Worm (Caenorhabditis elegans): ENCODE measurements around the gene ZK686.2.
A peak's percentile ranks its signal among the peaks of the same experiment; 100 is the strongest.

Gene ZK686.2

DNA sequence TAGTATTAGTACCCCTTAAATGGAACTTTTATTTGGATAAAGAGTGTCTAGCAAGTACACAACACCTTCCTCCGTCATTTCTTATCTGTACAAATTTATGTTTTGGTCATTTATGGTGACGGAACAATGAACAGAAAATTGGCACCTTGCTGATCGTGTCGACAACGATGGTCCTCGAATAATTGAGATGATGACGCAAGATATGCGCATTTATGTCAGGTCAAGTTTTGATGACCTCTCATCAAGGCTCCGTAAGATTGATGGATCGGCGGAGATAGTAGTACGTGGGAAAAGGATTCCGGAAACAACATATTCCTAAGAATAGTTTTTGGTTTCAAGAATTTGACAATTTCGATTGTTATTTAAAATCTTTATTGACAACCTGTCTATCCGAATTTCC is 31.7 kb downstream of the ZK686.2 start:
- TF ChIP-seq ceh-24 (tag; optimal IDR thresholded peaks at IDR 0.05) (no peak), pat-9 (tag; optimal IDR thresholded peaks at IDR 0.05) (no peak), ceh-31 (tag; optimal IDR thresholded peaks at IDR 0.05) (no peak), unc-55 (GFP tag; optimal IDR thresholded peaks at IDR 0.05) (peak; percentile 79), madf-2 (tag; optimal IDR thresholded peaks at IDR 0.05) (no peak), elt-4 (tag; optimal IDR thresholded peaks at IDR 0.05) (no peak), fkh-10 (GFP tag; optimal IDR thresholded peaks at IDR 0.05) (no peak), npax-4 (tag; optimal IDR thresholded peaks at IDR 0.05) (no peak), tbx-2 (tag; optimal IDR thresholded peaks at IDR 0.05) (peak; percentile 20)

DNA sequence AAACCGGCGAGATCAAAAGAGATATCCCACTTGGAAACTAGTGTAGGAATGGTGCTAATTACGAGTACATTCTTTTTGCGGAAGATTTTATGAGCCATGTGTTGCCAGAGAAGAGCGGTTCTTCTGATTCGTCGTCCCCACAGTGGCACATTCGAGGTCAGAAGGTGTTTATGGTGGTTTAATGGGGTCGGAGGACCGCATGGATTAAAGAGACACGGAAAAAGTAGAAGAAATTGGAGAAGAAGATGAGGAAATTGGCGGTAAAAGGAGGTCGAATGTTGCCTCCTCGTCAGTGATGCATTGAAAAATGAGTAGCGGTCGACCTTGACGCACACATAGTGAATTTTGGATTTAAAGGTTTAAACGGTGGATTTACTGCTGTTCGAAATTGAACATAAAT is 32.3 kb downstream of the ZK686.2 start:
- no peak for TF ChIP-seq ceh-45 (GFP tag; IDR thresholded peaks at IDR 0.05)
- TF ChIP-seq nfya-1 (tag; optimal IDR thresholded peaks at IDR 0.05): peak; percentile 2
- TF ChIP-seq ceh-31 (tag; optimal IDR thresholded peaks at IDR 0.05): peak; percentile 2

DNA sequence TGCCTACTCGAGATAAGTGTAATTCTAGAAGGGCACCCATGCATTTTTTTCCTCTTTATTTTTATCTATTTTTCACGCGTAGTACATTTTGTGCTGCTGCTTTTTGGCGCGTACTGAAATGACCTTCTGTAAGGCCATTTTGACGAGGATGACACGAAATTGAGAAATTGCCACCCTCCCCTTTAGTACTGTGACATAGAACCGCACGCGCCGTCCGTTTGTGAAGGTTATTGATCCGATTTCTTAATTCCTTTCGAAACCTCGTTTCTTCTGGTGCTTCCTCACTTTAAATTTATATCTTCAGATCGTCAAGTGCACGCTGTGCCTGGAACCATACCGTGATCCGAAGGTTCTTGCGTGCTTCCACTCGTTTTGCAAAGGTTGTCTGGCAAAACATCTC is 34.8 kb downstream of the ZK686.2 start:
- TF ChIP-seq ttx-3 (tag; optimal IDR thresholded peaks at IDR 0.05) (no peak), F13H6.1 (tag; optimal IDR thresholded peaks at IDR 0.05) (no peak), ahr-1 (tag; optimal IDR thresholded peaks at IDR 0.05) (no peak), fkh-10 (GFP tag; optimal IDR thresholded peaks at IDR 0.05) (no peak), ceh-48 (tag; optimal IDR thresholded peaks at IDR 0.05) (no peak), ceh-30 (tag; optimal IDR thresholded peaks at IDR 0.05) (no peak), tbx-7 (tag; optimal IDR thresholded peaks at IDR 0.05) (no peak), unc-86 (tag; optimal IDR thresholded peaks at IDR 0.05) (no peak)

DNA sequence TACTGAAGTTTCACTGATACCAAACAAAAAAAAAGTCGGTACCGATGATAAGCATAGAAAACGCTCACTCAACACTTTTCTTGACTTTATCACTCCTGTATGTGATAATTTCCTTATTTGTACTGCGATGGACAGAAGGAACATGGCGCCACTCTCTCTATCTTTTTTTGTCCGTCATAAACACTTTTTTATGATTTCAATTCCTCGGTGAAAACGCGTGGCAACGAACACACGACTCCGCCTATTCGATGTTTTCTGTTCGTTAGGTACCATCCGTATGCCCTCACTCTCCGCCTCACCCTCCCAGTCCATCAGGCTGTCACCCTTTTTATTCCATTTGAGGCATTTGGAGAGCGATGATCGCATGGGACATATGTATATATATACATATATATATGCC is 35.5 kb downstream of the ZK686.2 start:
- no peak for TF ChIP-seq unc-42 (tag; optimal IDR thresholded peaks at IDR 0.05)
- TF ChIP-seq tbx-7 (tag; optimal IDR thresholded peaks at IDR 0.05): no peak
- no peak for TF ChIP-seq ceh-31 (tag; optimal IDR thresholded peaks at IDR 0.05)
- no peak for TF ChIP-seq nhr-232 (tag; optimal IDR thresholded peaks at IDR 0.05)
- no peak for TF ChIP-seq ceh-48 (tag; optimal IDR thresholded peaks at IDR 0.05)

DNA sequence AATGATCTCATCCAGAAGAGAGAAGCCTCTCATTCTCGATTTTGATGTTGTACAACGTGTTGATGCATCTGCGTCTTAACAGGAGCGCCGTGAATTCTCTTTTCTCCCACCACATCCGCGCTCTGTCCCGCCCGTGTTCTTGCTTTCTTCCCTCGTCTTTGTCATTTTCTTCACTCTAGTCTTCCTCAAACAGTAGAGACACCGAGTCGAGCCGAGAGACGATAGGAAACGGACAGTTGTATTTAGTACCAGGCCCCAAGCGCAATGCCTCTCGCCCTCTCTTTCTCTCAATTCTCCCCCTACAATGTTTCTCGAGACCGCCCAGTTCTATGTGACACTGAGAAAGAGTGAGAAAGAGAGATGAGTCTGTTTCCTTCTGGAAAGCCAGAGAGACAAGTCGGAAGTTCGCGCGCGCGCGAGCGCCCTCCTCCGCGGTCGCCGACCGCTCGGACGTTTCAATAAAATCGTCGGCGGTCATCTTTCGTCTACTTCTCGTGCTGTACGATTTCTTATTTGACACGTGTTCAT is 36.3 kb downstream of the ZK686.2 start, which contains the start of gene ZK112.4:
Gene ZK112.4, minus strand, starts transcription at position 478 of the 528 bp plus-strand sequence.
- no peak for TF ChIP-seq mec-3 (tag; optimal IDR thresholded peaks at IDR 0.05; ENCODE audit: borderline replicate concordance)
- TF ChIP-seq tbx-2 (tag; optimal IDR thresholded peaks at IDR 0.05): peak; percentile 73
- TF ChIP-seq ref-2 (tag; optimal IDR thresholded peaks at IDR 0.05): peak; percentile 63
- no peak for TF ChIP-seq unc-86 (tag; optimal IDR thresholded peaks at IDR 0.05)
- peak; percentile 19 for TF ChIP-seq hlh-8 (tag; optimal IDR thresholded peaks at IDR 0.05)
- no peak for TF ChIP-seq K09A11.1 (tag; optimal IDR thresholded peaks at IDR 0.05; ENCODE audit: insufficient read depth)
- TF ChIP-seq ceh-48 (tag; optimal IDR thresholded peaks at IDR 0.05): no peak
- TF ChIP-seq T23F11.4 (GFP tag; optimal IDR thresholded peaks at IDR 0.05): peak; percentile 36
- TF ChIP-seq ama-1 (optimal IDR thresholded peaks at IDR 0.05): no peak
- TF ChIP-seq unc-55 (GFP tag; optimal IDR thresholded peaks at IDR 0.05): peak; percentile 82
- peak; percentile 88 for TF ChIP-seq ceh-34 (tag; optimal IDR thresholded peaks at IDR 0.05)
- no peak for TF ChIP-seq elt-4 (tag; optimal IDR thresholded peaks at IDR 0.05)
- no peak for TF ChIP-seq K02D7.2 (tag; optimal IDR thresholded peaks at IDR 0.05)
- TF ChIP-seq nhr-232 (tag; optimal IDR thresholded peaks at IDR 0.05): no peak
- TF ChIP-seq zip-5 (tag; optimal IDR thresholded peaks at IDR 0.05): no peak
- TF ChIP-seq C38D4.7 (GFP tag; optimal IDR thresholded peaks at IDR 0.05): peak; percentile 20
- no peak for TF ChIP-seq ahr-1 (tag; optimal IDR thresholded peaks at IDR 0.05)
- TF ChIP-seq pax-1 (tag; optimal IDR thresholded peaks at IDR 0.05): no peak
- no peak for TF ChIP-seq fax-1 (tag; optimal IDR thresholded peaks at IDR 0.05)
- TF ChIP-seq F13H6.1 (tag; optimal IDR thresholded peaks at IDR 0.05): peak; percentile 77
- no peak for TF ChIP-seq sdc-2 (tag; optimal IDR thresholded peaks at IDR 0.05)
- TF ChIP-seq pros-1 (tag; optimal IDR thresholded peaks at IDR 0.05): no peak
- TF ChIP-seq lin-11 (tag; optimal IDR thresholded peaks at IDR 0.05): no peak
- TF ChIP-seq elt-2 (tag; optimal IDR thresholded peaks at IDR 0.05): peak; percentile 29
- peak; percentile 16 for TF ChIP-seq hlh-30 (tag; optimal IDR thresholded peaks at IDR 0.05; ENCODE audit: insufficient read depth)
- no peak for TF ChIP-seq odd-2 (tag; optimal IDR thresholded peaks at IDR 0.05)
- TF ChIP-seq fkh-10 (GFP tag; optimal IDR thresholded peaks at IDR 0.05): no peak
- TF ChIP-seq nhr-11 (tag; optimal IDR thresholded peaks at IDR 0.05): no peak
- TF ChIP-seq dve-1 (tag; optimal IDR thresholded peaks at IDR 0.05): peak; percentile 49
- peak; percentile 53 for TF ChIP-seq C08G9.2 (tag; optimal IDR thresholded peaks at IDR 0.05)
- peak; percentile 32 for TF ChIP-seq madf-2 (tag; optimal IDR thresholded peaks at IDR 0.05)
- TF ChIP-seq unc-3 (GFP tag; conservative IDR thresholded peaks at IDR 0.05): no peak
- TF ChIP-seq unc-3 (tag; optimal IDR thresholded peaks at IDR 0.05): no peak
- no peak for TF ChIP-seq ceh-24 (tag; optimal IDR thresholded peaks at IDR 0.05)

Data from whole organism, late embryonic.